Fruit fly (Drosophila melanogaster): ENCODE measurements around the gene chic.

Gene chic

dm6 chr2L:5980862-5981432, at the start of gene chic:
Gene chic (minus strand): TSS chr2L:5981018.
- TF ChIP-seq CG8478 (optimal IDR thresholded peaks at IDR 0.05) (no peak), CTCF (optimal IDR thresholded peaks at IDR 0.05) (peak in 1 of 2 experiments; percentile 11)

dm6 chr2L:6028712-6029111, 47.9 kb upstream of the chic start:
- TF ChIP-seq CG8478 (optimal IDR thresholded peaks at IDR 0.05) (no peak), CTCF (optimal IDR thresholded peaks at IDR 0.05) (no peak)

- TF ChIP-seq CTCF (optimal IDR thresholded peaks at IDR 0.05) (peak in 1 of 2 experiments; percentile 37), CG8478 (optimal IDR thresholded peaks at IDR 0.05) (no peak)
These were observed 43.6 kb upstream of the chic start, which contains the start of gene CG9107 for dm6 chr2L:6024345-6024907. Gene CG9107 (minus strand): TSS chr2L:6024539.

- no peak for TF ChIP-seq CG8478 (optimal IDR thresholded peaks at IDR 0.05)
- TF ChIP-seq CTCF (optimal IDR thresholded peaks at IDR 0.05), result no peak
These were observed 42.0 kb upstream of the chic start for dm6 chr2L:6022793-6023192.

dm6 chr2L:6020535-6020934, 39.7 kb upstream of the chic start, which contains the start of gene CG13996:
Gene CG13996 (plus strand): TSS chr2L:6020835.
- TF ChIP-seq CTCF (optimal IDR thresholded peaks at IDR 0.05) (no peak), CG8478 (optimal IDR thresholded peaks at IDR 0.05) (no peak)

dm6 chr2L:6019352-6020131, 38.7 kb upstream of the chic start, which contains the start of gene H2.0:
Gene H2.0 (minus strand): TSS chr2L:6019402.
- no peak for TF ChIP-seq CG8478 (optimal IDR thresholded peaks at IDR 0.05)
- no peak for TF ChIP-seq CTCF (optimal IDR thresholded peaks at IDR 0.05)

- TF ChIP-seq CG8478 (optimal IDR thresholded peaks at IDR 0.05) (no peak), CTCF (optimal IDR thresholded peaks at IDR 0.05) (peak; percentile 24 to 34)
These were observed 32.2 kb upstream of the chic start for dm6 chr2L:6013071-6013417.

dm6 chr2L:6012303-6013070, 31.7 kb upstream of the chic start, which contains the start of gene CG9098:
Gene CG9098 (minus strand): TSS chr2L:6012338.
- no peak for TF ChIP-seq CG8478 (optimal IDR thresholded peaks at IDR 0.05)
- no peak for TF ChIP-seq CTCF (optimal IDR thresholded peaks at IDR 0.05)

- TF ChIP-seq CG8478 (optimal IDR thresholded peaks at IDR 0.05) (no peak), CTCF (optimal IDR thresholded peaks at IDR 0.05) (no peak)
These were observed 25.9 kb upstream of the chic start, which contains the start of gene Gal for dm6 chr2L:6006508-6007232. Gene Gal (minus strand): TSS chr2L:6006827.

- no peak for TF ChIP-seq CG8478 (optimal IDR thresholded peaks at IDR 0.05)
These were observed 19.2 kb upstream of the chic start, which contains the start of gene Tsp26A for dm6 chr2L:6000065-6000464. Gene Tsp26A (plus strand): TSS chr2L:6000228.

- TF ChIP-seq CG8478 (optimal IDR thresholded peaks at IDR 0.05) (no peak), CTCF (optimal IDR thresholded peaks at IDR 0.05) (peak in 1 of 2 experiments; percentile 7)
These were observed 18.4 kb upstream of the chic start, which contains the start of gene Kdm5 for dm6 chr2L:5999247-5999646. Gene Kdm5 (minus strand): TSS chr2L:5999501.

dm6 chr2L:5998383-5998782, 17.6 kb upstream of the chic start:
- no peak for TF ChIP-seq CG8478 (optimal IDR thresholded peaks at IDR 0.05)
- no peak for TF ChIP-seq CTCF (optimal IDR thresholded peaks at IDR 0.05)

- TF ChIP-seq CG8478 (optimal IDR thresholded peaks at IDR 0.05) (no peak), CTCF (optimal IDR thresholded peaks at IDR 0.05) (no peak)
These were observed 16.9 kb upstream of the chic start for dm6 chr2L:5997609-5998229.

dm6 chr2L:5990447-5990846, 9.6 kb upstream of the chic start:
- no peak for TF ChIP-seq CG8478 (optimal IDR thresholded peaks at IDR 0.05)
- TF ChIP-seq CTCF (optimal IDR thresholded peaks at IDR 0.05), result no peak
